Worm (Caenorhabditis elegans): ENCODE measurements around the gene str-12.

DNA sequence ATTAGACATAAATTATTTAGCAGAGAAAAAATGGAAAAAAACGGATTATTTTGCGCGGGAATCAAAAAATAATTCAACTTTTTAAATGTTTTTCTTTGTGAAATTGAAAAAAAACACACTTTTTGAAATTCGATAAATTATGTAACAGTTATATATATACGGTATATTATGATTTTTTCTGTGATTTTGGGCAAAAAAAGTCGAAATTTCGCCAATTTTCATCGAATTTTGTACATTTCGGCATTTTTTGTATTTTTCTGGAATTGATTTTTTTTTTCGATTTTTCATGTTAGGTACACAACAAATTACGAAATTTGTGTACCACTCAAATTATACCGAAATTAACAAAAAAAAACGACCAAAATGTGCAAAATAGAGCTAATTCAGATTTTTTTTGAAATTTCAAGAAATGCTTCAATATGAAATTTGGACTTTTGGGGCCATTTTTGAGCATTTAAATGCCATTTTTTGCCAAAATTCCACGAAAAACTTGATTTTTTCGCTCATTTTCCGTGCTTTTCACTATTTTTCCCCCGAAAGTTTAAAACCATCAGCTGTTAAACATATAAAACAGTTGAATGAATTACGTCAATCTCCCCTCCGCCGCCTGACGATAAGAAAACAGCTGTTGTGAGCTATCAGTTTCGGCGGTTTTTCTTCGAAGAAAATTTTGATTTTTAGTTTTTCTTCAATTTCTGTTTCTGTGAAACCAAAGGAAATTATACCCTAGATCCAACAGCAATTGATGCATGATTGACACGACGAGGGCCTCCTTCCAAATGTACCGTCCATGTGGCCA is 47.8 kb downstream of the str-12 start:
- TF ChIP-seq ztf-23 (GFP tag; IDR thresholded peaks at IDR 0.05) (no peak), flt-1 (GFP tag; IDR thresholded peaks at IDR 0.05) (no peak), klf-2 (GFP tag; conservative IDR thresholded peaks at IDR 0.05) (no peak)

All from whole organism, midembryonic.